Fruit fly (Drosophila melanogaster) whole organism, embryonic: Measurements from ENCODE around the gene CG32985.

Experiments
- Aef1 ChIP-seq: fragments of 200-800 bp; sonication (Bioruptor generic); IDR thresholded peaks from 3 replicates; pipeline ENCODE4 v1.3.6; 2022; ENCODE audit warnings: missing biosample characterization, missing genetic modification characterization
- Antp ChIP-seq: fragments of 200-800 bp; sonication (Bioruptor generic); optimal IDR thresholded peaks from 3 replicates; lab custom pipeline; 2016; ENCODE audit warnings: missing biosample characterization, missing genetic modification characterization
- BEAF-32 ChIP-seq: fragments of 200-800 bp; sonication (Bioruptor generic); optimal IDR thresholded peaks from 3 replicates; lab custom pipeline; 2017; ENCODE audit warnings: missing biosample characterization, missing genetic modification characterization, mild to moderate bottlenecking, moderate library complexity, missing genetic modification reagents
- CG10366 ChIP-seq: fragments of 200-800 bp; sonication (Bioruptor generic); IDR thresholded peaks from 2 replicates; pipeline ENCODE4 v1.3.6; 2022; ENCODE audit warnings: missing biosample characterization, missing genetic modification characterization
- CG11560 ChIP-seq: fragments of 200-800 bp; sonication (Bioruptor generic); IDR thresholded peaks from 3 replicates; pipeline ENCODE4 v1.3.6; 2022; ENCODE audit warnings: missing biosample characterization, missing genetic modification characterization
- CG11696 ChIP-seq: fragments of 200-800 bp; sonication (Bioruptor generic); IDR thresholded peaks from 2 replicates; pipeline ENCODE4 v1.3.6; 2022; ENCODE audit warnings: missing biosample characterization, missing genetic modification characterization
- CG12071 ChIP-seq: fragments of 200-800 bp; sonication (Bioruptor generic); optimal IDR thresholded peaks from 3 replicates; lab custom pipeline; 2018; ENCODE audit warnings: missing biosample characterization, mild to moderate bottlenecking, missing genetic modification characterization
- CG12155 ChIP-seq: fragments of 200-800 bp; sonication (Bioruptor generic); optimal IDR thresholded peaks from 3 replicates; lab custom pipeline; 2016; ENCODE audit warnings: missing biosample characterization, missing genetic modification characterization
- CG13424 ChIP-seq: fragments of 200-800 bp; sonication (Bioruptor generic); optimal IDR thresholded peaks from 2 replicates; lab custom pipeline; 2019; ENCODE audit warnings: missing biosample characterization, mild to moderate bottlenecking, missing genetic modification characterization, moderate library complexity
- CG13624 ChIP-seq: fragments of 200-800 bp; sonication (Bioruptor generic); optimal IDR thresholded peaks from 2 replicates; lab custom pipeline; 2016; ENCODE audit warnings: missing biosample characterization, missing genetic modification characterization
- CG14710 ChIP-seq: fragments of 200-800 bp; sonication (Bioruptor generic); optimal IDR thresholded peaks from 3 replicates; lab custom pipeline; 2019; ENCODE audit warnings: missing biosample characterization, mild to moderate bottlenecking, missing genetic modification characterization, moderate library complexity
- CG14860 ChIP-seq: fragments of 200-800 bp; sonication (Bioruptor generic); IDR thresholded peaks from 3 replicates; pipeline ENCODE4 v1.3.6; 2022; ENCODE audit warnings: missing biosample characterization, missing genetic modification characterization; ENCODE audit not compliant: partially characterized antibody
- CG14965 ChIP-seq: fragments of 200-800 bp; sonication (Bioruptor generic); optimal IDR thresholded peaks from 2 replicates; lab custom pipeline; 2016; ENCODE audit warnings: missing biosample characterization, missing genetic modification characterization, borderline replicate concordance
- CG15514 ChIP-seq: fragments of 200-800 bp; sonication (Bioruptor generic); optimal IDR thresholded peaks from 3 replicates; lab custom pipeline; 2017; ENCODE audit warnings: missing biosample characterization, missing genetic modification characterization, mild to moderate bottlenecking, moderate library complexity, missing genetic modification reagents
- CG16813 ChIP-seq: fragments of 200-800 bp; sonication (Bioruptor generic); IDR thresholded peaks from 3 replicates; pipeline ENCODE4 v1.3.6; 2022; ENCODE audit warnings: missing biosample characterization, missing genetic modification characterization; ENCODE audit not compliant: partially characterized antibody
- CG18476 ChIP-seq: fragments of 200-800 bp; sonication (Bioruptor generic); optimal IDR thresholded peaks from 2 replicates; lab custom pipeline; 2016; ENCODE audit warnings: missing biosample characterization, mild to moderate bottlenecking, missing genetic modification characterization
- CG2199 ChIP-seq: fragments of 200-800 bp; sonication (Bioruptor generic); IDR thresholded peaks from 3 replicates; pipeline ENCODE4 v1.3.6; 2022; ENCODE audit warnings: missing biosample characterization, missing genetic modification characterization
- CG34224 ChIP-seq: fragments of 200-800 bp; sonication (Bioruptor generic); IDR thresholded peaks from 3 replicates; pipeline ENCODE4 v1.3.6; 2022; ENCODE audit warnings: missing biosample characterization, missing genetic modification characterization; ENCODE audit not compliant: partially characterized antibody
- CG4282 ChIP-seq: fragments of 200-800 bp; sonication (Bioruptor generic); optimal IDR thresholded peaks from 2 replicates; lab custom pipeline; 2016; ENCODE audit warnings: missing biosample characterization, missing genetic modification characterization
- CG4328 ChIP-seq: fragments of 200-800 bp; sonication (Bioruptor generic); optimal IDR thresholded peaks from 3 replicates; lab custom pipeline; 2017; ENCODE audit warnings: missing biosample characterization, missing genetic modification reagents, missing genetic modification characterization
- CG6272 ChIP-seq: fragments of 200-800 bp; sonication (Bioruptor generic); IDR thresholded peaks from 2 replicates; pipeline ENCODE4 v1.3.6; 2022; ENCODE audit warnings: missing biosample characterization, missing genetic modification characterization
- CG6813 ChIP-seq: fragments of 200-800 bp; sonication (Bioruptor generic); optimal IDR thresholded peaks from 2 replicates; lab custom pipeline; 2017; ENCODE audit warnings: missing biosample characterization, missing genetic modification characterization, mild to moderate bottlenecking, moderate library complexity, missing genetic modification reagents
- CG8290 ChIP-seq, 3 experiments: fragments of 200-800 bp; sonication (Bioruptor generic); optimal IDR thresholded peaks; 2 replicates each; lab custom pipeline; 2016 to 2019; ENCODE audit warnings: missing biosample characterization in 3 of 3, missing genetic modification characterization in 3 of 3, mild to moderate bottlenecking in 2 of 3, moderate library complexity in 1 of 3
- CHES-1-like ChIP-seq: fragments of 200-800 bp; sonication (Bioruptor generic); optimal IDR thresholded peaks from 2 replicates; lab custom pipeline; 2016; ENCODE audit warnings: missing biosample characterization, missing genetic modification characterization
- D19A ChIP-seq: fragments of 200-800 bp; optimal IDR thresholded peaks from 3 replicates; lab custom pipeline; 2019; ENCODE audit warnings: missing biosample characterization, mild to moderate bottlenecking, missing genetic modification characterization, moderate library complexity
- Dbx ChIP-seq: fragments of 200-800 bp; sonication (Bioruptor generic); IDR thresholded peaks from 3 replicates; pipeline ENCODE4 v1.3.6; 2022; ENCODE audit warnings: missing biosample characterization, missing genetic modification characterization
- Drgx ChIP-seq: fragments of 200-800 bp; sonication (Bioruptor generic); IDR thresholded peaks from 2 replicates; pipeline ENCODE4 v1.3.6; 2022; ENCODE audit warnings: missing biosample characterization, missing genetic modification characterization
- E2f1 ChIP-seq: fragments of 200-800 bp; sonication (Bioruptor generic); IDR thresholded peaks from 2 replicates; pipeline ENCODE4 v1.3.6; 2022; ENCODE audit warnings: missing biosample characterization, missing genetic modification characterization
- Ets97D ChIP-seq: fragments of 200-800 bp; sonication (Bioruptor generic); optimal IDR thresholded peaks from 3 replicates; lab custom pipeline; 2016; ENCODE audit warnings: missing biosample characterization, missing genetic modification characterization
- Gsc ChIP-seq: fragments of 200-800 bp; sonication (Bioruptor generic); IDR thresholded peaks from 2 replicates; pipeline ENCODE4 v1.3.6; 2022; ENCODE audit warnings: missing biosample characterization, missing genetic modification characterization
- H2.0 ChIP-seq: fragments of 200-800 bp; sonication (Bioruptor generic); IDR thresholded peaks from 2 replicates; pipeline ENCODE4 v1.3.6; 2022; ENCODE audit warnings: missing biosample characterization, missing genetic modification characterization
- HLHmδ ChIP-seq: fragments of 200-800 bp; sonication (Bioruptor generic); optimal IDR thresholded peaks from 2 replicates; lab custom pipeline; 2018; ENCODE audit warnings: missing biosample characterization, mild to moderate bottlenecking, missing genetic modification characterization, moderate library complexity
- Lhr ChIP-seq: fragments of 200-800 bp; sonication (Bioruptor generic); optimal IDR thresholded peaks from 3 replicates; lab custom pipeline; 2017; ENCODE audit warnings: mild to moderate bottlenecking, missing biosample characterization, missing genetic modification reagents, missing genetic modification characterization
- Lim3 ChIP-seq: fragments of 200-800 bp; sonication (Bioruptor generic); IDR thresholded peaks from 2 replicates; pipeline ENCODE4 v1.3.6; 2022; ENCODE audit warnings: missing biosample characterization, missing genetic modification characterization
- Ptx1 ChIP-seq: fragments of 200-800 bp; sonication (Bioruptor generic); IDR thresholded peaks from 2 replicates; pipeline ENCODE4 v1.3.6; 2022; ENCODE audit warnings: missing biosample characterization, missing genetic modification characterization
- Scr ChIP-seq: fragments of 200-800 bp; sonication (Bioruptor generic); IDR thresholded peaks from 2 replicates; pipeline ENCODE4 v1.3.6; 2022; ENCODE audit warnings: missing biosample characterization, missing genetic modification characterization; ENCODE audit not compliant: partially characterized antibody
- Spps ChIP-seq: fragments of 200-800 bp; sonication (Bioruptor generic); optimal IDR thresholded peaks from 2 replicates; lab custom pipeline; 2018; ENCODE audit warnings: missing biosample characterization, mild to moderate bottlenecking, missing genetic modification characterization
- ap ChIP-seq: fragments of 200-800 bp; sonication (Bioruptor generic); IDR thresholded peaks from 2 replicates; pipeline ENCODE4 v1.3.6; 2022; ENCODE audit warnings: missing biosample characterization, missing genetic modification characterization
- az2 ChIP-seq: fragments of 200-800 bp; sonication (Bioruptor generic); optimal IDR thresholded peaks from 3 replicates; lab custom pipeline; 2016; ENCODE audit warnings: missing biosample characterization, missing genetic modification characterization
- ewg ChIP-seq: fragments of 200-800 bp; sonication (Bioruptor generic); optimal IDR thresholded peaks from 3 replicates; lab custom pipeline; 2017; ENCODE audit warnings: mild to moderate bottlenecking, missing biosample characterization, missing genetic modification reagents, missing genetic modification characterization
- eyg ChIP-seq: fragments of 200-800 bp; sonication (Bioruptor generic); optimal IDR thresholded peaks from 3 replicates; lab custom pipeline; 2016; ENCODE audit warnings: missing biosample characterization, missing genetic modification characterization
- hbn ChIP-seq: fragments of 200-800 bp; sonication (Bioruptor generic); IDR thresholded peaks from 2 replicates; pipeline ENCODE4 v1.3.6; 2022; ENCODE audit warnings: missing biosample characterization, missing genetic modification characterization; ENCODE audit not compliant: partially characterized antibody
- hkb ChIP-seq, 2 experiments: fragments of 200-800 bp in 1 of 2; fragments of >200 bp in 1 of 2; sonication (Bioruptor generic) in 1 of 2; IDR thresholded peaks in 1 of 2; optimal IDR thresholded peaks in 1 of 2; 2 replicates each; pipeline versions ENCODE4 v1.3.6 to Lab custom; 2017 to 2022; ENCODE audit warnings: missing biosample characterization in 1 of 2, missing genetic modification characterization in 1 of 2
- klu ChIP-seq: fragments of 200-800 bp; sonication (Bioruptor generic); IDR thresholded peaks from 2 replicates; pipeline ENCODE4 v1.3.6; 2022; ENCODE audit warnings: missing biosample characterization, missing genetic modification characterization
- org-1 ChIP-seq: fragments of 200-800 bp; sonication (Bioruptor generic); optimal IDR thresholded peaks from 2 replicates; lab custom pipeline; 2017; ENCODE audit warnings: missing biosample characterization, missing genetic modification characterization
- row ChIP-seq: fragments of 200-800 bp; sonication (Bioruptor generic); IDR thresholded peaks from 3 replicates; pipeline ENCODE4 v1.3.6; 2022; ENCODE audit warnings: missing biosample characterization, missing genetic modification characterization
- sob ChIP-seq: fragments of 200-800 bp; sonication (Bioruptor generic); IDR thresholded peaks from 2 replicates; pipeline ENCODE4 v1.3.6; 2022; ENCODE audit warnings: missing biosample characterization, missing genetic modification characterization
- tx ChIP-seq: fragments of 200-800 bp; sonication (Bioruptor generic); optimal IDR thresholded peaks from 2 replicates; lab custom pipeline; 2016; ENCODE audit warnings: missing biosample characterization, missing genetic modification characterization

The CG32985 gene

DNA sequence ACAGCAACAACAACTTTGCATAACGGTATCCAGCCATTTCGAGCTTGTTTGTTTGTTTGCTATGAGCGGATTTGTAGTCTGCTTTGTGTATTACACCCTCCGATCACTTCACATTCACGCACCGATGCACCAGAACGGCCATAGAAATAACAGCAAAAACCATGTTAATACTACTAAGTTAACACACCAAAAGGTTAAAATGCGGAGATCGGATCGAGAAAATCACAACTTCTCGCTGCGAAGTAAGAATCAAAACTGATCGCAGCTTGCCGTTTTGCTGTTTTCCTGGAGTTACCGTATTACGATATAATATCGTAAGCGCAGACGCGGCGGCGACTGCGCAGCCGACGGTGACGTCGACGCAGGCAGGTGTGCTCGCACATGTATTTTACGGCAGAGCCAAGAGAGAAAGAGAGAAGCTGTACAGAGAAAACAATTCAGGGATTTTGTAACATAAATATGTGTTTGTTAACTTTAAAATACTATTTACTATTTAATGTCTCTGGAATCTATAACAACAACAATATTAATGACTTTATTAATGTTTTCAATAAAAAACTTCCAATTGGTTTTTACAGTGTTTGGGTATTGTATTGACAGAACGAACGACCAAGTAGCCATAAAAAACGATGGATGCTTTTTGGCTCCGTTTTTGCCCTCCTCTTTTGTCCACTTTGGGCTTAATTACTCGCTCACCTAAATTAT lies 22.4 kb downstream of the CG32985 start, which contains the start of gene CG13101 (continued):
- TF ChIP-seq CHES-1-like (GFP tag; lab: Kevin White, UChicago) (peak; percentile 42), Scr (GFP tag; lab: Robert Waterston, UW) (no peak), CG11560 (tag; lab: Robert Waterston, UW) (peak; percentile 80), H2.0 (GFP tag; lab: Robert Waterston, UW) (peak; percentile 93), Ets97D (GFP tag; lab: Kevin White, UChicago) (peak; percentile 53), CG8290 (GFP tag; optimal IDR thresholded peaks at IDR 0.05; lab: Kevin White, UChicago) (peak; percentile 68), CG8290 (tag; optimal IDR thresholded peaks at IDR 0.05; lab: Kevin White, UChicago) (peak in 1 of 2 experiments; percentile 70), CG2199 (peak; percentile 93), CG6272 (no peak; the same call in none of the 2 replicates), E2f1 (GFP tag; lab: Robert Waterston, UW) (peak; percentile 95), klu (GFP tag; lab: Robert Waterston, UW) (peak; percentile 93), ap (GFP tag; lab: Robert Waterston, UW) (peak; percentile 90), hbn (GFP tag; lab: Robert Waterston, UW) (no peak), CG34224 (GFP tag; lab: Robert Waterston, UW) (0 out of 3 replicates have a peak, but pooled peaks have one; percentile 9), BEAF-32 (GFP tag; lab: Kevin White, UChicago) (no peak), Lim3 (0 out of 2 replicates have a peak, but pooled peaks have one; percentile 46), Dbx (GFP tag; lab: Robert Waterston, UW) (peak; percentile 95), CG13424 (tag; lab: Kevin White, UChicago) (peak; percentile 94), Lhr (GFP tag; lab: Kevin White, UChicago) (peak; percentile 71), CG12155 (peak; percentile 88), CG14710 (tag; lab: Kevin White, UChicago) (peak; percentile 91), Drgx (peak; percentile 97), row (peak; percentile 96), hkb (optimal IDR thresholded peaks at IDR 0.05; lab: Kevin White, UChicago) (no peak), hkb (GFP tag; IDR thresholded peaks at IDR 0.05; lab: Robert Waterston, UW) (peak; percentile 95), CG16813 (GFP tag; lab: Robert Waterston, UW) (no peak), org-1 (peak; percentile 89), CG6813 (GFP tag; lab: Kevin White, UChicago) (peak; percentile 91), CG13624 (peak; percentile 88), CG11696 (GFP tag; lab: Robert Waterston, UW) (peak; percentile 89), CG4282 (GFP tag; lab: Kevin White, UChicago) (peak; percentile 23), ewg (GFP tag; lab: Kevin White, UChicago) (peak; percentile 78), sob (GFP tag; lab: Robert Waterston, UW) (peak; percentile 96), CG18476 (peak; percentile 90), CG12071 (GFP tag; lab: Kevin White, UChicago) (peak; percentile 72), HLHmδ (no peak), eyg (GFP tag; lab: Kevin White, UChicago) (peak; percentile 72), az2 (GFP tag; lab: Kevin White, UChicago) (peak; percentile 93), CG14965 (no peak), Spps (tag; lab: Kevin White, UChicago) (peak; percentile 91), Ptx1 (GFP tag; lab: Robert Waterston, UW) (peak; percentile 95), CG10366 (GFP tag; lab: Robert Waterston, UW) (peak; percentile 92), CG4328 (GFP tag; lab: Kevin White, UChicago) (peak; percentile 24), D19A (tag; lab: Kevin White, UChicago) (peak; percentile 80), CG14860 (GFP tag; lab: Robert Waterston, UW) (no peak), CG15514 (GFP tag; lab: Kevin White, UChicago) (peak; percentile 88), tx (peak; percentile 61), Aef1 (GFP tag; lab: Robert Waterston, UW) (peak; percentile 82), Gsc (no peak), Antp (GFP tag; lab: Kevin White, UChicago) (peak; percentile 14)
